Worm (Caenorhabditis elegans): ENCODE results near the gene Y43F8B.24.

Y43F8B.24 gene

ce11 chrV:19449544-19449943 is 7.7 kb upstream of the Y43F8B.24 start, which contains the start of gene M04C3.5:
Gene M04C3.5, plus strand, starts transcription at chrV:19449733.
- no peak for TF ChIP-seq ztf-26 (tag; optimal IDR thresholded peaks at IDR 0.05)
- peak; percentile 23 for TF ChIP-seq nhr-80 (tag; optimal IDR thresholded peaks at IDR 0.05)

DNA sequence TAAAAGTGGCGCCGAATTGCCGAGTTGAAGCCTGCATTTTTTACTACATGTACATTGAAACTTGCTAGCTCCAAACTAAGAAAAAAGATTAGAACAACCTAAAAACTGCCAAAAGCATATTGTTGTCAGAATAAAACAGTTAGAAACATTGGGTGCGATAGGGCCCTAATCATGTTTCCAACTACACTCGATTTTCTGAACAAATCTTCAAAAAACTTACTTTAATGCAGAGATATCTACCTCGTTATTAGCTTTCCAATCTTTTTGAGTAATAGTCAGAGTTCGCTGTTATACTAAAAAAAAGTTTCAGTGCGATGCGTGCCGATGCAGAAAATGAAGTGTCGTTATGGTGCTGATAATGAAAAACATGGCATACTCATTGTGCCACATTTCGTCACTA is 1.6 kb upstream of the Y43F8B.24 start, which contains the start of the genes Y43F8B.13 and Y43F8B.14:
Gene Y43F8B.13, plus strand, starts transcription at position 301 of the 400 bp plus-strand sequence.
Gene Y43F8B.14, minus strand, starts transcription at position 322 of the 400 bp plus-strand sequence.
- TF ChIP-seq ekl-4 (GFP tag; IDR thresholded peaks at IDR 0.05) (no peak), ceh-58 (GFP tag; IDR thresholded peaks at IDR 0.05) (no peak), tlf-1 (GFP tag; optimal IDR thresholded peaks at IDR 0.05) (no peak), nfyb-1 (GFP tag; IDR thresholded peaks at IDR 0.05) (no peak), F33H1.4 (GFP tag; IDR thresholded peaks at IDR 0.05) (no peak), ztf-3 (GFP tag; optimal IDR thresholded peaks at IDR 0.05) (no peak), lir-1 (GFP tag; conservative IDR thresholded peaks at IDR 0.05) (no peak), B0336.3 (GFP tag; IDR thresholded peaks at IDR 0.05) (no peak), Y79H2A.3 (GFP tag; conservative IDR thresholded peaks at IDR 0.05) (no peak), Y95B8A.8 (GFP tag; IDR thresholded peaks at IDR 0.05) (no peak), aptf-2 (GFP tag; conservative IDR thresholded peaks at IDR 0.05) (no peak)

ce11 chrV:19462020-19462419 is 4.8 kb downstream of the Y43F8B.24 start, which contains the start of gene Y43F8B.15:
Gene Y43F8B.15, minus strand, starts transcription at chrV:19462120.
- TF ChIP-seq bed-1 (GFP tag; IDR thresholded peaks at IDR 0.05), result no peak
- no peak for TF ChIP-seq K11D2.4 (GFP tag; IDR thresholded peaks at IDR 0.05)
- no peak for TF ChIP-seq chd-7 (tag; optimal IDR thresholded peaks at IDR 0.05)
- no peak for TF ChIP-seq B0035.1 (tag; optimal IDR thresholded peaks at IDR 0.05)
- no peak for TF ChIP-seq nfya-1 (tag; optimal IDR thresholded peaks at IDR 0.05; ENCODE audit: borderline replicate concordance, insufficient read depth)
- no peak for TF ChIP-seq hmg-20 (GFP tag; IDR thresholded peaks at IDR 0.05)
- TF ChIP-seq ceh-79 (tag; optimal IDR thresholded peaks at IDR 0.05), result no peak
- TF ChIP-seq ztf-6 (GFP tag; IDR thresholded peaks at IDR 0.05), result no peak
- TF ChIP-seq nhr-90 (tag; optimal IDR thresholded peaks at IDR 0.05), result no peak
- TF ChIP-seq hlh-26 (GFP tag; conservative IDR thresholded peaks at IDR 0.05), result no peak
- TF ChIP-seq aptf-2 (GFP tag; conservative IDR thresholded peaks at IDR 0.05), result no peak
- no peak for TF ChIP-seq snpc-3.4 (tag; optimal IDR thresholded peaks at IDR 0.05)
- TF ChIP-seq sptf-2 (GFP tag; optimal IDR thresholded peaks at IDR 0.05), result no peak

ce11 chrV:19462612-19463011 is 5.4 kb downstream of the Y43F8B.24 start, which contains the start of gene Y43F8B.25:
Gene Y43F8B.25, plus strand, starts transcription at chrV:19462912.
- TF ChIP-seq somi-1 (GFP tag; optimal IDR thresholded peaks at IDR 0.05) (no peak), ztf-22 (GFP tag; optimal IDR thresholded peaks at IDR 0.05) (no peak), zim-3 (tag; optimal IDR thresholded peaks at IDR 0.05) (no peak), lsy-27 (tag; optimal IDR thresholded peaks at IDR 0.05; ENCODE audit: borderline replicate concordance, insufficient read depth) (no peak), lag-1 (GFP tag; IDR thresholded peaks at IDR 0.05) (no peak), die-1 (tag; optimal IDR thresholded peaks at IDR 0.05) (no peak), ztf-6 (GFP tag; IDR thresholded peaks at IDR 0.05) (no peak), sdz-38 (tag; optimal IDR thresholded peaks at IDR 0.05) (no peak), lin-40 (tag; optimal IDR thresholded peaks at IDR 0.05) (no peak), mes-4 (tag; optimal IDR thresholded peaks at IDR 0.05) (no peak), efl-1 (GFP tag; optimal IDR thresholded peaks at IDR 0.05) (no peak), akir-1 (GFP tag; optimal IDR thresholded peaks at IDR 0.05) (no peak), T07F8.4 (tag; optimal IDR thresholded peaks at IDR 0.05) (no peak), ztf-3 (GFP tag; optimal IDR thresholded peaks at IDR 0.05) (no peak), T26A5.8 (tag; optimal IDR thresholded peaks at IDR 0.05) (no peak), C06A6.2 (GFP tag; conservative IDR thresholded peaks at IDR 0.05) (no peak), repo-1 (tag; optimal IDR thresholded peaks at IDR 0.05) (no peak)
